Worm (Caenorhabditis elegans) whole organism, L1 larva: ENCODE measurements around the gene T28A11.22.

Experiments
- C04F5.9 ChIP-seq: sonication (generic microtip); optimal IDR thresholded peaks from 2 replicates; lab custom pipeline; 2016; ENCODE audit warnings: missing genetic modification characterization, missing compliant biosample characterization
- aha-1 ChIP-seq: fragments of 150-350 bp; optimal IDR thresholded peaks from 2 replicates; lab custom pipeline; 2014; ENCODE audit warnings: missing biosample characterization, missing genetic modification characterization
- blmp-1 ChIP-seq: fragments of 150-350 bp; optimal IDR thresholded peaks from 2 replicates; lab custom pipeline; 2014; ENCODE audit warnings: missing biosample characterization, missing genetic modification characterization
- elt-3 ChIP-seq, 6 experiments: fragments of 150-350 bp in 1 of 6; sonication (generic microtip); optimal IDR thresholded peaks; 2 replicates each; lab custom pipeline; 2017 to 2018; ENCODE audit warnings: missing biosample characterization in 6 of 6, missing genetic modification characterization in 6 of 6, inconsistent platforms in 1 of 6
- lin-14 ChIP-seq: fragments of 200-800 bp; sonication (Bioruptor generic); optimal IDR thresholded peaks from 2 replicates; lab custom pipeline; 2018; ENCODE audit warnings: mild to moderate bottlenecking, missing genetic modification characterization, moderate library complexity, missing compliant biosample characterization
- lin-35 ChIP-seq, 2 experiments: fragments of 150-350 bp; optimal IDR thresholded peaks; 2 replicates each; lab custom pipeline; 2014; ENCODE audit warnings: missing biosample characterization in 2 of 2, missing genetic modification characterization in 2 of 2, missing genetic modification reagents in 2 of 2
- lin-39 ChIP-seq: fragments of 150-350 bp; optimal IDR thresholded peaks from 2 replicates; lab custom pipeline; 2014; ENCODE audit warnings: missing biosample characterization, missing genetic modification reagents, missing genetic modification characterization
- pqm-1 ChIP-seq: sonication (generic microtip); optimal IDR thresholded peaks from 3 replicates; lab custom pipeline; 2017; ENCODE audit warnings: missing biosample characterization, missing genetic modification characterization
- rnt-1 ChIP-seq: sonication (generic microtip); optimal IDR thresholded peaks from 2 replicates; lab custom pipeline; 2016; ENCODE audit warnings: mild to moderate bottlenecking, missing genetic modification characterization, moderate library complexity, missing compliant biosample characterization
- snpc-4 ChIP-seq: fragments of 150-350 bp; optimal IDR thresholded peaks from 2 replicates; lab custom pipeline; 2014; ENCODE audit warnings: missing biosample characterization, missing genetic modification characterization
- sptf-1 ChIP-seq: fragments of 150-350 bp; optimal IDR thresholded peaks from 2 replicates; lab custom pipeline; 2014; ENCODE audit warnings: missing biosample characterization, missing genetic modification characterization
- unc-62 ChIP-seq: fragments of 150-350 bp; optimal IDR thresholded peaks from 2 replicates; lab custom pipeline; 2014; ENCODE audit warnings: missing biosample characterization, missing genetic modification reagents, missing genetic modification characterization
- xbp-1 ChIP-seq: sonication (generic microtip); optimal IDR thresholded peaks from 2 replicates; lab custom pipeline; 2016; ENCODE audit warnings: missing genetic modification characterization, missing compliant biosample characterization
- zag-1 ChIP-seq: fragments of 150-350 bp; optimal IDR thresholded peaks from 2 replicates; lab custom pipeline; 2014; ENCODE audit warnings: missing biosample characterization, missing genetic modification characterization

DNA sequence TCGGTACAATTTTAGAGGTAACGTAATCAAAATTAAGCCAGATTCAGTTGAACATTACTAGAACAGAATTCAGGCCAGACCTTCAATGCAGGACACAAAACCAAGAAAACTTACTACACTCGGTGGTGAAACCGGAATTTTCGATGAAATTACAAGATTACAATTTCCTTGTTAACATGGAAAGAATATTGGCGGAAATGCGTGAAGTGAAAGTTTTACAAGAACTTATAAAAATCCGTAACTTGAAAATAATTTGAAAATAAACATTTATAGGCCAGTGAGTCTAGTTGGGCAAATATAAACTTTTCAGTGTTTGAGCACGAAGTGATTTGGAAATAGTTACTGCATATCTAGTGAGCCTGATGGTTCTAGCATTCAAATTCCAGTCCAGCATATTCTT is 22.5 kb upstream of the T28A11.22 start, which contains the start of gene K08D9.6:
- TF ChIP-seq lin-35 (GFP tag; optimal IDR thresholded peaks at IDR 0.05; lab: Kevin White, UChicago) (no peak), lin-39 (tag; lab: Kevin White, UChicago) (no peak), blmp-1 (tag; lab: Kevin White, UChicago) (no peak), elt-3 (tag; optimal IDR thresholded peaks at IDR 0.05; lab: Kevin White, UChicago) (no peak), unc-62 (GFP tag; lab: Kevin White, UChicago) (no peak), zag-1 (tag; lab: Kevin White, UChicago) (no peak), pqm-1 (tag; lab: Kevin White, UChicago) (no peak), aha-1 (tag; lab: Kevin White, UChicago) (no peak), lin-14 (no peak), xbp-1 (tag; lab: Kevin White, UChicago) (no peak), snpc-4 (tag; lab: Kevin White, UChicago) (no peak), C04F5.9 (tag; lab: Kevin White, UChicago) (no peak), sptf-1 (tag; lab: Kevin White, UChicago) (no peak), rnt-1 (no peak)
